Worm (Caenorhabditis elegans) whole organism, dauer: Measurements from ENCODE around the gene Y110A2AL.10.

Source experiments
- unc-62 ChIP-seq: sonication (generic microtip); optimal IDR thresholded peaks from 2 replicates; lab custom pipeline; 2017; ENCODE audit warnings: missing biosample characterization, missing genetic modification reagents, missing genetic modification characterization

Y110A2AL.10 gene

ce11 chrII:2874801-2875200 lies 3.1 kb upstream of the Y110A2AL.10 start, which contains the start of gene Y110A2AL.1:
TSS of gene Y110A2AL.1 (plus strand) at chrII:2875101.
- no peak for TF ChIP-seq unc-62 (GFP tag; lab: Kevin White, UChicago)

- no peak for TF ChIP-seq unc-62 (GFP tag; lab: Kevin White, UChicago)
These were observed 4.0 kb downstream of the Y110A2AL.10 start, which contains the start of gene Y110A2AL.2 for ce11 chrII:2867701-2868100. TSS of gene Y110A2AL.2 (plus strand) at chrII:2868001.

- TF ChIP-seq unc-62 (GFP tag; lab: Kevin White, UChicago): no peak
These were observed 5.1 kb downstream of the Y110A2AL.10 start, which contains the start of the genes Y110A2AL.9 and Y110A2AL.3 for ce11 chrII:2866541-2867124. TSS of gene Y110A2AL.9 (minus strand) at chrII:2866641. TSS of gene Y110A2AL.3 (plus strand) at chrII:2867074.

ce11 chrII:2865355-2865754 lies 6.4 kb downstream of the Y110A2AL.10 start:
- no peak for TF ChIP-seq unc-62 (GFP tag; lab: Kevin White, UChicago)

ce11 chrII:2864229-2864628 lies 7.5 kb downstream of the Y110A2AL.10 start, which contains the start of gene Y110A2AL.5:
TSS of gene Y110A2AL.5 (plus strand) at chrII:2864529.
- TF ChIP-seq unc-62 (GFP tag; lab: Kevin White, UChicago): no peak

ce11 chrII:2862557-2863035 lies 9.1 kb downstream of the Y110A2AL.10 start:
- no peak for TF ChIP-seq unc-62 (GFP tag; lab: Kevin White, UChicago)

ce11 chrII:2861385-2862099 lies 10.2 kb downstream of the Y110A2AL.10 start:
- no peak for TF ChIP-seq unc-62 (GFP tag; lab: Kevin White, UChicago)

- TF ChIP-seq unc-62 (GFP tag; lab: Kevin White, UChicago): no peak
These were observed 11.6 kb downstream of the Y110A2AL.10 start for ce11 chrII:2859873-2860821.

ce11 chrII:2859315-2859714 lies 12.4 kb downstream of the Y110A2AL.10 start:
- no peak for TF ChIP-seq unc-62 (GFP tag; lab: Kevin White, UChicago)

ce11 chrII:2858851-2859250 lies 12.9 kb downstream of the Y110A2AL.10 start:
- TF ChIP-seq unc-62 (GFP tag; lab: Kevin White, UChicago): no peak

- no peak for TF ChIP-seq unc-62 (GFP tag; lab: Kevin White, UChicago)
These were observed 14.2 kb downstream of the Y110A2AL.10 start for ce11 chrII:2857559-2857958.

- no peak for TF ChIP-seq unc-62 (GFP tag; lab: Kevin White, UChicago)
These were observed 15.6 kb downstream of the Y110A2AL.10 start for ce11 chrII:2856114-2856513.

- TF ChIP-seq unc-62 (GFP tag; lab: Kevin White, UChicago): no peak
These were observed 16.9 kb downstream of the Y110A2AL.10 start for ce11 chrII:2854794-2855193.

ce11 chrII:2853767-2854166 lies 17.9 kb downstream of the Y110A2AL.10 start:
- no peak for TF ChIP-seq unc-62 (GFP tag; lab: Kevin White, UChicago)

- TF ChIP-seq unc-62 (GFP tag; lab: Kevin White, UChicago): no peak
These were observed 19.2 kb downstream of the Y110A2AL.10 start, which contains the start of gene ptc-3 for ce11 chrII:2852493-2852892. TSS of gene ptc-3 (minus strand) at chrII:2852593.
